Worm (Caenorhabditis elegans): ENCODE results near the gene spp-31.

The spp-31 gene

DNA sequence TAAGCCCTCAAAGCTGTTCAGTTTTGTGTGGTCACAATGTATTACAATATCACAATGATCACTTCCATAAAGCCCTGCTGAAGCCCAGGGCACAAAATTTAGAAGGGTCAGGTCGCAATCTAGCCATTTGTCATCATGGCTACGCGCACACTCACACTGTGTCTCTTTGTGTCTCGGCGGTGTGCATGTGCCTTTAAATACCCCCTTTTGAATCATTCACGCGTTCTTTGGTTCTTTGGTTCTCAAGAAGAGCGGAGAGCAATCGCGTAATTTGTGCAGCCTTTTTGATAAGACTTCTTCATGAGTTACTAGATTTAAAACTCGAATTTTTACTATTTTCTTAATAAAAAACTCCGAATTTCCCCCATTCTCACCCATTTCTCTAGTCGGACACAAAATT, 48.6 kb downstream of the spp-31 start:
- TF ChIP-seq dao-5 (tag; optimal IDR thresholded peaks at IDR 0.05) (no peak), him-1 (tag; optimal IDR thresholded peaks at IDR 0.05) (no peak), W03F9.2 (tag; optimal IDR thresholded peaks at IDR 0.05) (no peak)

ce11 chrIV:1456775-1457174, 50.4 kb downstream of the spp-31 start, which contains the start of gene nadk-1:
TSS of gene nadk-1 (plus strand) at chrIV:1457075.
- TF ChIP-seq W03F9.2 (tag; optimal IDR thresholded peaks at IDR 0.05) (no peak), him-1 (tag; optimal IDR thresholded peaks at IDR 0.05) (no peak), dao-5 (tag; optimal IDR thresholded peaks at IDR 0.05) (no peak)

Measured in whole organism, L4/young adult.